Worm (Caenorhabditis elegans) whole organism, dauer: ENCODE results near the gene nep-17.

Experiments used
- unc-62 ChIP-seq: sonication (generic microtip); optimal IDR thresholded peaks from 2 replicates; lab custom pipeline; 2017; ENCODE audit warnings: missing biosample characterization, missing genetic modification reagents, missing genetic modification characterization

Gene nep-17

DNA sequence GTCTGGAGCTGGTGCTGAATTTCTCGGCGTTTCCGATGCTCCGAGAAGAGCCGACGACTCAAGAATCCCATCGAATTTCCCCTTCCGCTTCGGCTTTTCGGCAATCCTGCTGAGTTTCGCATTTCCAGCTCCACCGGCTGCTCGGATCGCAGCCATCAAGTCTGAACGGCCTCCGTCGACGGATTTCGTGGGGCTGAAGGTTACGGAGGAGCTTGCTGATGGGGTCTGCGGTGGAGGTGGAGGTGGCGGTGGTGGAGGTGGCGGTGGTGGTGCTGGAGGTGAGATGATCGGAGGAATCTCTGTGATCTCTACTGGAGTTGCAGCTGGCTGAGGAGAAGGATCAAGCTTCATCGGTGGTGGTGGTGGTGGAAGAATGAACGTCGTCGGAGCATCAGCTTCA is 35.4 kb downstream of the nep-17 start:
- TF ChIP-seq unc-62, result no peak

DNA sequence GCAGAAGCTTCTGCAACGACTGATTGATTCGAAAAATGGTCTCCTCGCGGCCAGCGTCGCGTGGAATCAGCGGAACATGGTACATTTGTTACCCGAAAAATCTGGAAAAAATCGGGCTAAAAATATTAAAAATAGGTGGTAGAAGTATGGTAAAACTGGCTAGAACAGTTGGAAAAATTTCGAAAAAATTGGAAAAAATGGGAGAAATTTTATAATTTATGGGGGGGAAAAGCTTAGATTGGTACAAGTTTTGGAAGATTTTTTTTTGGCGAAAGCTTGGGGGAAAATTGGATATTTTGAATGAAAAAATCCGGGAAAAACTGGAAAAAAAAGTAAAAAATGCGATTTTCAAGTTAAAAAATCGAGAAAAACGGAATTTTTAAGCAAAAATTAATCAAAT is 39.9 kb downstream of the nep-17 start, which contains the start of gene ddl-2:
ddl-2 (minus strand) TSS at position 101 of the 400 bp plus-strand sequence.
- no peak for TF ChIP-seq unc-62

DNA sequence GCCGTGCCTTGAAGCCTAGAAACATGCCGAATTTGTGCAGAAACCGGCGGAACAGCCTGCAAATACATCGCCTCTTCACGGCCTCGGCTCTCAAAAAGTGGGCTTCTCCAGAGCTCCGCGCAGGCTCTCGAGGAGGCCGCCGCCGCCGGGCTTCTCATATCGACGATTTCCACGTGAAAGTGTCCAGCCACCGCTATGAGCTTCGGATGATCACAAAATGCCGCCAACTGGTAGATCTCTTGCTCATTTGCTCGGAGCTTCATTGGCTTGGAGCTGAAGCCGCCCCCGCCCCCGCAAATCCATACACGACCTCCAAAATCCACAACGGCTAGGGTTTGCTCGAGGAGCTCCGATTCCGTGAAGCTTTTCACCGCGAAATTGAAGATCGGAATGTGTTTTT is 52.9 kb downstream of the nep-17 start:
- TF ChIP-seq unc-62, result no peak
